Worm (Caenorhabditis elegans) whole organism, late embryonic: ENCODE measurements around the gene M110.8.

ENCODE experiments used
- C38D4.7 ChIP-seq: fragments of 200-800 bp; sonication (Bioruptor generic); optimal IDR thresholded peaks from 2 replicates; lab custom pipeline; 2018; ENCODE audit warnings: mild to moderate bottlenecking, missing genetic modification characterization, moderate library complexity, missing compliant biosample characterization
- K09A11.1 ChIP-seq: sonication (generic microtip); optimal IDR thresholded peaks from 2 replicates; lab custom pipeline; 2017; ENCODE audit warnings: antibody characterized with exemption, mild to moderate bottlenecking, missing genetic modification characterization, missing compliant biosample characterization; ENCODE audit not compliant: insufficient read depth
- ama-1 ChIP-seq: fragments of 150-350 bp; optimal IDR thresholded peaks from 2 replicates; lab custom pipeline; 2014
- ceh-9 ChIP-seq: sonication (generic microtip); optimal IDR thresholded peaks from 2 replicates; lab custom pipeline; 2016; ENCODE audit warnings: mild to moderate bottlenecking, missing genetic modification characterization, inconsistent platforms, missing compliant biosample characterization
- ets-4 ChIP-seq: sonication (generic microtip); optimal IDR thresholded peaks from 2 replicates; lab custom pipeline; 2016; ENCODE audit warnings: missing genetic modification characterization, missing compliant biosample characterization
- fkh-10 ChIP-seq: fragments of 150-350 bp; optimal IDR thresholded peaks from 2 replicates; lab custom pipeline; 2014; ENCODE audit warnings: missing biosample characterization, missing genetic modification reagents, missing genetic modification characterization
- fkh-6 ChIP-seq: sonication (generic microtip); optimal IDR thresholded peaks from 2 replicates; lab custom pipeline; 2016; ENCODE audit warnings: missing genetic modification characterization, missing compliant biosample characterization
- hlh-13 ChIP-seq: fragments of 200-800 bp; sonication (Bioruptor generic); optimal IDR thresholded peaks from 2 replicates; lab custom pipeline; 2018; ENCODE audit warnings: mild to moderate bottlenecking, missing genetic modification characterization, missing compliant biosample characterization
- lin-11 ChIP-seq: fragments of 200-800 bp; sonication (Bioruptor generic); optimal IDR thresholded peaks from 2 replicates; lab custom pipeline; 2018; ENCODE audit warnings: mild to moderate bottlenecking, missing genetic modification characterization, missing compliant biosample characterization
- nhr-11 ChIP-seq: fragments of 150-350 bp; optimal IDR thresholded peaks from 2 replicates; lab custom pipeline; 2014; ENCODE audit warnings: missing biosample characterization, missing genetic modification characterization
- odd-2 ChIP-seq: sonication (generic microtip); optimal IDR thresholded peaks from 2 replicates; lab custom pipeline; 2017; ENCODE audit warnings: antibody characterized with exemption, mild to moderate bottlenecking, missing genetic modification characterization, missing compliant biosample characterization
- tbx-7 ChIP-seq: sonication (generic microtip); optimal IDR thresholded peaks from 2 replicates; lab custom pipeline; 2016; ENCODE audit warnings: missing genotype, missing genetic modification characterization, missing compliant biosample characterization

- no peak for TF ChIP-seq fkh-10 (GFP tag; lab: Kevin White, UChicago)
- TF ChIP-seq hlh-13 (GFP tag; lab: Kevin White, UChicago) = no peak
- TF ChIP-seq ets-4 (tag; lab: Kevin White, UChicago) = no peak
- TF ChIP-seq K09A11.1 (tag; lab: Kevin White, UChicago) = no peak
- TF ChIP-seq odd-2 = no peak
- TF ChIP-seq nhr-11 (tag; lab: Kevin White, UChicago) = no peak
- no peak for TF ChIP-seq lin-11
- TF ChIP-seq tbx-7 (tag; lab: Kevin White, UChicago) = no peak
- no peak for TF ChIP-seq C38D4.7
- TF ChIP-seq ceh-9 = no peak
- no peak for TF ChIP-seq fkh-6 (tag; lab: Kevin White, UChicago)
- no peak for TF ChIP-seq ama-1
These were observed 21.9 kb downstream of the M110.8 start for ce11 chrII:8187516-8187915.
